Fruit fly (Drosophila melanogaster) Kc167 (cell line): ENCODE data around the gene CG9737.

ENCODE experiments used
- h ChIP-seq: fragments of >200 bp; optimal IDR thresholded peaks from 3 replicates; lab custom pipeline; 2018; ENCODE audit warnings: missing external identifiers
- insv ChIP-seq: fragments of >200 bp; optimal IDR thresholded peaks from 3 replicates; lab custom pipeline; 2018; ENCODE audit warnings: missing external identifiers
- psq ChIP-seq: fragments of >200 bp; optimal IDR thresholded peaks from 2 replicates; lab custom pipeline; 2017; ENCODE audit warnings: missing external identifiers
- ttk ChIP-seq: sonication (Bioruptor generic); optimal IDR thresholded peaks from 2 replicates; lab custom pipeline; 2017; ENCODE audit warnings: missing external identifiers

DNA sequence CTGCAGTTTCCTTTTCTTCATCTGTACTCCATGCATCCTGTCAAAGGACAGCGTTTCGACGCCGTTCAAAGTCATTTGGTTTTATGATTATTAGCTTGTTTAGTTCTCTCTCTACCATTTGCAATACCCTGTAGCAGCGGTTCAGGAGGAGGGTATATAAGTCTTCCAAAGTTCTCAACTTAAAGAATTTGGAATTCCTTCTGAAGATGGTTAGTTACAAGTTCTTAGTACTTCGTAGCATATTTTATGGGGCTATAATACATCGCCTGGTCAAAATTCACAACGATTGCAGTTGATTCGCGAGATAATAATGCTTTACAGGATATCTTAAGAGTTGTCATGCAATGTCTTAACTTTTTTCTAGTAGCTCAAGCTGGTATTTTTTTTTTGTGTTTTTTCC is 43.2 kb upstream of the CG9737 start:
- TF ChIP-seq insv (lab: Kevin White, UChicago), result no peak
- TF ChIP-seq psq (lab: Kevin White, UChicago), result no peak
- no peak for TF ChIP-seq h (lab: Kevin White, UChicago)
- no peak for TF ChIP-seq ttk (lab: Kevin White, UChicago)
